Fruit fly (Drosophila melanogaster) whole organism, prepupa: ENCODE results near the gene Polr2I.

Experiments used
- Blimp-1 ChIP-seq: fragments of 200-800 bp; sonication (Bioruptor generic); optimal IDR thresholded peaks from 3 replicates; lab custom pipeline; 2017; ENCODE audit warnings: missing biosample characterization, missing genetic modification characterization, mild to moderate bottlenecking, moderate library complexity, missing genetic modification reagents
- CG10631 ChIP-seq: fragments of 200-800 bp; sonication (Bioruptor generic); optimal IDR thresholded peaks from 2 replicates; lab custom pipeline; 2016; ENCODE audit warnings: missing biosample characterization, missing genetic modification characterization
- CG10669 ChIP-seq: fragments of 200-800 bp; sonication (Bioruptor generic); optimal IDR thresholded peaks from 3 replicates; lab custom pipeline; 2018; ENCODE audit warnings: missing biosample characterization, mild to moderate bottlenecking, missing genetic modification characterization, moderate library complexity
- CG11294 ChIP-seq: fragments of 200-800 bp; sonication (Bioruptor generic); IDR thresholded peaks from 2 replicates; pipeline ENCODE4 v1.3.6; 2022; ENCODE audit warnings: missing biosample characterization, missing genetic modification characterization
- CG11762 ChIP-seq: fragments of 200-800 bp; sonication (Bioruptor generic); optimal IDR thresholded peaks from 3 replicates; lab custom pipeline; 2016; ENCODE audit warnings: missing biosample characterization, missing genetic modification characterization; ENCODE audit not compliant: insufficient read depth
- CG11902 ChIP-seq: fragments of 200-800 bp; sonication (Bioruptor generic); optimal IDR thresholded peaks from 3 replicates; lab custom pipeline; 2016; ENCODE audit warnings: missing biosample characterization, missing genetic modification characterization
- CG15336 ChIP-seq: fragments of 200-800 bp; sonication (Bioruptor generic); IDR thresholded peaks from 2 replicates; pipeline ENCODE4 v1.3.6; 2022; ENCODE audit warnings: missing biosample characterization, missing genetic modification characterization
- CG16779 ChIP-seq: fragments of 200-800 bp; sonication (Bioruptor generic); optimal IDR thresholded peaks from 3 replicates; lab custom pipeline; 2017; ENCODE audit warnings: missing biosample characterization, mild to moderate bottlenecking, missing genetic modification characterization
- CG3032 ChIP-seq: fragments of 200-800 bp; optimal IDR thresholded peaks from 2 replicates; lab custom pipeline; 2019; ENCODE audit warnings: missing biosample characterization, mild to moderate bottlenecking, missing genetic modification characterization, moderate library complexity
- CG31627 ChIP-seq: fragments of 200-800 bp; sonication (Bioruptor generic); optimal IDR thresholded peaks from 3 replicates; lab custom pipeline; 2016; ENCODE audit warnings: missing biosample characterization, missing genetic modification characterization
- CG32006 ChIP-seq: fragments of 200-800 bp; sonication (Bioruptor generic); optimal IDR thresholded peaks from 3 replicates; lab custom pipeline; 2017; ENCODE audit warnings: missing biosample characterization, mild to moderate bottlenecking, missing genetic modification characterization
- CG34406 ChIP-seq: fragments of 200-800 bp; sonication (Bioruptor generic); optimal IDR thresholded peaks from 3 replicates; lab custom pipeline; 2016; ENCODE audit warnings: missing biosample characterization, missing genetic modification characterization
- CG3919 ChIP-seq: fragments of 200-800 bp; sonication (Bioruptor generic); optimal IDR thresholded peaks from 3 replicates; lab custom pipeline; 2016; ENCODE audit warnings: missing biosample characterization, missing genetic modification characterization
- CG4318 ChIP-seq: fragments of 200-800 bp; sonication (Bioruptor generic); optimal IDR thresholded peaks from 3 replicates; lab custom pipeline; 2017; ENCODE audit warnings: missing biosample characterization, mild to moderate bottlenecking, missing genetic modification characterization
- CG6163 ChIP-seq: fragments of 200-800 bp; sonication (Bioruptor generic); IDR thresholded peaks from 3 replicates; pipeline ENCODE4 v1.3.6; 2022; ENCODE audit warnings: missing biosample characterization, missing genetic modification characterization
- CG6792 ChIP-seq: fragments of 200-800 bp; sonication (Bioruptor generic); optimal IDR thresholded peaks from 3 replicates; lab custom pipeline; 2016; ENCODE audit warnings: missing biosample characterization, missing genetic modification characterization
- CG6808 ChIP-seq: fragments of 200-800 bp; sonication (Bioruptor generic); optimal IDR thresholded peaks from 3 replicates; lab custom pipeline; 2017; ENCODE audit warnings: missing biosample characterization, missing genetic modification characterization, mild to moderate bottlenecking, moderate library complexity, missing genetic modification reagents
- CG6854 ChIP-seq: fragments of 200-800 bp; sonication (Bioruptor generic); optimal IDR thresholded peaks from 2 replicates; lab custom pipeline; 2017; ENCODE audit warnings: missing biosample characterization, mild to moderate bottlenecking, missing genetic modification characterization
- CG8119 ChIP-seq: fragments of 200-800 bp; sonication (Bioruptor generic); IDR thresholded peaks from 3 replicates; pipeline ENCODE4 v1.3.6; 2022; ENCODE audit warnings: missing biosample characterization, missing genetic modification characterization
- CG8319 ChIP-seq: fragments of 200-800 bp; sonication (Bioruptor generic); optimal IDR thresholded peaks from 3 replicates; lab custom pipeline; 2016; ENCODE audit warnings: missing biosample characterization, missing genetic modification characterization
- CG9139 ChIP-seq: fragments of 200-800 bp; sonication (Bioruptor generic); optimal IDR thresholded peaks from 3 replicates; lab custom pipeline; 2017; ENCODE audit warnings: missing biosample characterization, mild to moderate bottlenecking, missing genetic modification characterization
- Eip75B ChIP-seq: fragments of 200-800 bp; sonication (Bioruptor generic); optimal IDR thresholded peaks from 3 replicates; lab custom pipeline; 2016; ENCODE audit warnings: missing biosample characterization, missing genetic modification characterization
- Eip78C ChIP-seq: fragments of 200-800 bp; sonication (Bioruptor generic); peaks from one replicate; lab custom pipeline; 2016; ENCODE audit warnings: missing biosample characterization, missing genetic modification characterization
- Eip93F ChIP-seq: fragments of 200-800 bp; sonication (Bioruptor generic); optimal IDR thresholded peaks from 2 replicates; lab custom pipeline; 2016; ENCODE audit warnings: missing biosample characterization, mild to moderate bottlenecking, missing genetic modification characterization
- Ets21C ChIP-seq: fragments of 200-800 bp; sonication (Bioruptor generic); optimal IDR thresholded peaks from 3 replicates; lab custom pipeline; 2016; ENCODE audit warnings: missing biosample characterization, missing genetic modification characterization
- Ets96B ChIP-seq: fragments of 200-800 bp; optimal IDR thresholded peaks from 2 replicates; lab custom pipeline; 2019; ENCODE audit warnings: missing biosample characterization, mild to moderate bottlenecking, missing genetic modification characterization, moderate library complexity
- Gug ChIP-seq: fragments of 200-800 bp; sonication (Bioruptor generic); IDR thresholded peaks from 2 replicates; pipeline ENCODE4 v1.3.6; 2022; ENCODE audit warnings: missing biosample characterization, missing genetic modification characterization
- Hr38 ChIP-seq: sonication (Bioruptor generic); optimal IDR thresholded peaks from 2 replicates; lab custom pipeline; 2016; ENCODE audit warnings: missing biosample characterization, missing genetic modification characterization
- Hr39 ChIP-seq: fragments of 200-800 bp; sonication (Bioruptor generic); optimal IDR thresholded peaks from 2 replicates; lab custom pipeline; 2016; ENCODE audit warnings: missing biosample characterization, missing genetic modification characterization
- Lpt ChIP-seq: fragments of 200-800 bp; sonication (Bioruptor generic); optimal IDR thresholded peaks from 3 replicates; lab custom pipeline; 2016; ENCODE audit warnings: missing biosample characterization, missing genetic modification characterization
- OdsH ChIP-seq: fragments of 200-800 bp; sonication (Bioruptor generic); optimal IDR thresholded peaks from 3 replicates; lab custom pipeline; 2016; ENCODE audit warnings: missing biosample characterization, missing genetic modification characterization
- Smox ChIP-seq: fragments of 200-800 bp; sonication (Bioruptor generic); optimal IDR thresholded peaks from 3 replicates; lab custom pipeline; 2016; ENCODE audit warnings: missing biosample characterization, missing genetic modification characterization
- Sox102F ChIP-seq: fragments of 200-800 bp; sonication (Bioruptor generic); optimal IDR thresholded peaks from 2 replicates; lab custom pipeline; 2016; ENCODE audit warnings: missing biosample characterization, mild to moderate bottlenecking, missing genetic modification characterization
- Sox14 ChIP-seq: fragments of 200-800 bp; sonication (Bioruptor generic); optimal IDR thresholded peaks from 3 replicates; lab custom pipeline; 2016; ENCODE audit warnings: missing biosample characterization, missing genetic modification characterization
- achi ChIP-seq: fragments of 200-800 bp; sonication (Bioruptor generic); optimal IDR thresholded peaks from 3 replicates; lab custom pipeline; 2016; ENCODE audit warnings: missing biosample characterization, missing genetic modification characterization
- acj6 ChIP-seq: fragments of 200-800 bp; sonication (Bioruptor generic); optimal IDR thresholded peaks from 3 replicates; lab custom pipeline; 2016; ENCODE audit warnings: missing biosample characterization, missing genetic modification characterization
- cyc ChIP-seq: fragments of 200-800 bp; sonication (Bioruptor generic); optimal IDR thresholded peaks from 3 replicates; lab custom pipeline; 2016; ENCODE audit warnings: missing biosample characterization, missing genetic modification characterization
- dsx ChIP-seq: fragments of 200-800 bp; optimal IDR thresholded peaks from 3 replicates; lab custom pipeline; 2019; ENCODE audit warnings: missing biosample characterization, mild to moderate bottlenecking, missing genetic modification characterization, moderate library complexity; ENCODE audit not compliant: poor library complexity, severe bottlenecking
- eg ChIP-seq: fragments of 200-800 bp; sonication (Bioruptor generic); IDR thresholded peaks from 3 replicates; pipeline ENCODE4 v1.3.6; 2022; ENCODE audit warnings: missing biosample characterization, missing genetic modification characterization
- esn ChIP-seq: fragments of 200-800 bp; sonication (Bioruptor generic); optimal IDR thresholded peaks from 2 replicates; lab custom pipeline; 2016; ENCODE audit warnings: missing biosample characterization, mild to moderate bottlenecking, missing genetic modification characterization, moderate library complexity
- fd59A ChIP-seq: fragments of 200-800 bp; sonication (Bioruptor generic); optimal IDR thresholded peaks from 2 replicates; lab custom pipeline; 2017; ENCODE audit warnings: missing biosample characterization, mild to moderate bottlenecking, missing genetic modification characterization, missing genetic modification reagents
- fd85E ChIP-seq: fragments of 200-800 bp; sonication (Bioruptor generic); optimal IDR thresholded peaks from 3 replicates; lab custom pipeline; 2016; ENCODE audit warnings: missing biosample characterization, missing genetic modification characterization
- fkh ChIP-seq: fragments of 200-800 bp; sonication (Bioruptor generic); optimal IDR thresholded peaks from 3 replicates; lab custom pipeline; 2017; ENCODE audit warnings: missing biosample characterization, mild to moderate bottlenecking, missing genetic modification characterization, moderate library complexity
- lz ChIP-seq: fragments of 200-800 bp; sonication (Bioruptor generic); optimal IDR thresholded peaks from 3 replicates; lab custom pipeline; 2016; ENCODE audit warnings: missing biosample characterization, missing genetic modification characterization
- net ChIP-seq: fragments of 200-800 bp; sonication (Bioruptor generic); optimal IDR thresholded peaks from 3 replicates; lab custom pipeline; 2016; ENCODE audit warnings: missing biosample characterization, missing genetic modification characterization
- pdm3 ChIP-seq: fragments of 200-800 bp; sonication (Bioruptor generic); optimal IDR thresholded peaks from 3 replicates; lab custom pipeline; 2016; ENCODE audit warnings: missing biosample characterization, missing genetic modification characterization
- salr ChIP-seq, 2 experiments: fragments of 200-800 bp; sonication (Bioruptor generic); optimal IDR thresholded peaks; 3 replicates each; lab custom pipeline; 2016 to 2018; ENCODE audit warnings: missing biosample characterization in 2 of 2, missing genetic modification characterization in 2 of 2, mild to moderate bottlenecking in 1 of 2
- spab ChIP-seq: fragments of 200-800 bp; sonication (Bioruptor generic); optimal IDR thresholded peaks from 2 replicates; lab custom pipeline; 2017; ENCODE audit warnings: missing biosample characterization, mild to moderate bottlenecking, missing genetic modification characterization, missing genetic modification reagents
- ss ChIP-seq, 2 experiments: fragments of 200-800 bp; sonication (Bioruptor generic); optimal IDR thresholded peaks; 2 replicates in 1 of 2; 3 replicates in 1 of 2; lab custom pipeline; 2017 to 2018; ENCODE audit warnings: mild to moderate bottlenecking in 2 of 2, missing biosample characterization in 2 of 2, missing genetic modification characterization in 2 of 2, moderate library complexity in 1 of 2
- svp ChIP-seq: fragments of 200-800 bp; sonication (Bioruptor generic); peaks from one replicate; lab custom pipeline; 2016; ENCODE audit warnings: missing biosample characterization, missing genetic modification characterization
- topi ChIP-seq: fragments of 200-800 bp; sonication (Bioruptor generic); optimal IDR thresholded peaks from 3 replicates; lab custom pipeline; 2016; ENCODE audit warnings: missing biosample characterization, missing genetic modification characterization
- vri ChIP-seq: fragments of 200-800 bp; sonication (Bioruptor generic); optimal IDR thresholded peaks from 3 replicates; lab custom pipeline; 2016; ENCODE audit warnings: missing biosample characterization, mild to moderate bottlenecking, missing genetic modification characterization

The Polr2I gene

DNA sequence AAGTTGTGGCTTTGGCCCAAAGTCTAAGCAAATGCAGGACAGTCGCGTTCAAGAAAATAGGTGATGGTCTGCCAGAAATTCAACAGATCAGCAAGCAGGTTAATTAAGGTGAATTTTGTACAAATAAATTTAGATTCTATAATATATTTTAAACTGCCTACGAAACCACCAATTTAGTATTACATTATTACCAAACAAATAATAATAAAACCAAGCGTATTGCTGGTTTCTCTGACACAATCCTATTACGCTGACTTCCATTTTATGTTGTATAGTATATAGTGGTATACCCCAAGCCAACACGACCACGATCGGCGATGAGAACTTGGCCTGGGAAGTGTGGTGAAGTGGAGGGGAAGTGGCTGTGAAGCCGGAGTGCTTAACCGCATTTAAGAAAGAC, 17.5 kb upstream of the Polr2I start:
- peak; percentile 74 for TF ChIP-seq pdm3 (GFP tag; lab: Kevin White, UChicago)
- peak; percentile 83 for TF ChIP-seq dsx (GFP tag; lab: Kevin White, UChicago)
- TF ChIP-seq CG10669 (GFP tag; lab: Kevin White, UChicago) = peak; percentile 83
- TF ChIP-seq topi (GFP tag; lab: Kevin White, UChicago) = peak; percentile 78
- TF ChIP-seq Hr39 (GFP tag; lab: Kevin White, UChicago) = peak; percentile 65
- TF ChIP-seq Sox102F (GFP tag; lab: Kevin White, UChicago) = peak; percentile 84
- peak; percentile 80 for TF ChIP-seq acj6 (GFP tag; lab: Kevin White, UChicago)
- peak; percentile 89 for TF ChIP-seq esn (GFP tag; lab: Kevin White, UChicago)
- peak; percentile 77 for TF ChIP-seq lz
- peak; percentile 91 for TF ChIP-seq CG32006 (GFP tag; lab: Kevin White, UChicago)
- TF ChIP-seq CG8319 (GFP tag; lab: Kevin White, UChicago) = peak; percentile 51
- TF ChIP-seq CG11762 = peak; percentile 73
- TF ChIP-seq CG31627 (GFP tag; lab: Kevin White, UChicago) = peak; percentile 69
- peak; percentile 85 for TF ChIP-seq CG6854 (GFP tag; lab: Kevin White, UChicago)
- peak; percentile 22 for TF ChIP-seq fd85E (GFP tag; lab: Kevin White, UChicago)
- TF ChIP-seq CG6163 = peak; percentile 79; the same call in 2 of the 3 replicates
- TF ChIP-seq CG10631 (GFP tag; lab: Kevin White, UChicago) = peak; percentile 78
- TF ChIP-seq Blimp-1 (GFP tag; lab: Kevin White, UChicago) = peak; percentile 66
- no peak for TF ChIP-seq Hr38 (GFP tag; lab: Kevin White, UChicago)
- TF ChIP-seq Eip75B (GFP tag; lab: Kevin White, UChicago) = peak; percentile 79
- peak; percentile 41 for TF ChIP-seq Eip93F
- TF ChIP-seq CG34406 = peak; percentile 77
- TF ChIP-seq Gug = peak; percentile 49
- peak; percentile 80 for TF ChIP-seq vri (GFP tag; lab: Kevin White, UChicago)
- peak; percentile 72 for TF ChIP-seq Lpt (GFP tag; lab: Kevin White, UChicago)
- TF ChIP-seq OdsH (GFP tag; lab: Kevin White, UChicago) = peak; percentile 82
- TF ChIP-seq fd59A (GFP tag; lab: Kevin White, UChicago) = peak; percentile 81
- no peak for TF ChIP-seq fkh (GFP tag; lab: Kevin White, UChicago)
- peak; percentile 60 for TF ChIP-seq Ets21C (GFP tag; lab: Kevin White, UChicago)
- TF ChIP-seq CG16779 (tag; lab: Kevin White, UChicago) = peak; percentile 77
- peak; percentile 78 to 80 for TF ChIP-seq salr (GFP tag; optimal IDR thresholded peaks at IDR 0.05; lab: Kevin White, UChicago)
- TF ChIP-seq Smox = peak; percentile 83
- peak; percentile 79 for TF ChIP-seq achi (GFP tag; lab: Kevin White, UChicago)
- TF ChIP-seq ss (GFP tag; optimal IDR thresholded peaks at IDR 0.05; lab: Kevin White, UChicago) = peak; percentile 74 to 80
- TF ChIP-seq spab = peak; percentile 81
- TF ChIP-seq CG8119 (GFP tag; lab: Robert Waterston, UW) = peak; percentile 92
- peak; percentile 68 for TF ChIP-seq cyc (GFP tag; lab: Kevin White, UChicago)
- peak; percentile 59 for TF ChIP-seq CG11294
- peak; percentile 78 for TF ChIP-seq Sox14 (GFP tag; lab: Kevin White, UChicago)
- TF ChIP-seq Eip78C (GFP tag; lab: Kevin White, UChicago) = peak; percentile 98
- TF ChIP-seq CG6808 (GFP tag; lab: Kevin White, UChicago) = peak; percentile 90
- TF ChIP-seq CG15336 (GFP tag; lab: Robert Waterston, UW) = peak; percentile 93
- peak; percentile 77 for TF ChIP-seq CG6792
- TF ChIP-seq Ets96B (tag; lab: Kevin White, UChicago) = peak; percentile 89
- peak; percentile 83 for TF ChIP-seq CG3919 (GFP tag; lab: Kevin White, UChicago)
- peak; percentile 87 for TF ChIP-seq CG3032 (tag; lab: Kevin White, UChicago)
- peak; percentile 82 for TF ChIP-seq net (GFP tag; lab: Kevin White, UChicago)
- peak; percentile 73 for TF ChIP-seq CG4318 (GFP tag; lab: Kevin White, UChicago)
- peak; percentile 87 for TF ChIP-seq eg (GFP tag; lab: Robert Waterston, UW)
- TF ChIP-seq CG9139 (GFP tag; lab: Kevin White, UChicago) = peak; percentile 70
- peak; percentile 95 for TF ChIP-seq svp (GFP tag; lab: Kevin White, UChicago)
- peak; percentile 49 for TF ChIP-seq CG11902 (GFP tag; lab: Kevin White, UChicago)
